Fruit fly (Drosophila melanogaster): Measurements from ENCODE around the gene Zdhhc8.

The Zdhhc8 gene

DNA sequence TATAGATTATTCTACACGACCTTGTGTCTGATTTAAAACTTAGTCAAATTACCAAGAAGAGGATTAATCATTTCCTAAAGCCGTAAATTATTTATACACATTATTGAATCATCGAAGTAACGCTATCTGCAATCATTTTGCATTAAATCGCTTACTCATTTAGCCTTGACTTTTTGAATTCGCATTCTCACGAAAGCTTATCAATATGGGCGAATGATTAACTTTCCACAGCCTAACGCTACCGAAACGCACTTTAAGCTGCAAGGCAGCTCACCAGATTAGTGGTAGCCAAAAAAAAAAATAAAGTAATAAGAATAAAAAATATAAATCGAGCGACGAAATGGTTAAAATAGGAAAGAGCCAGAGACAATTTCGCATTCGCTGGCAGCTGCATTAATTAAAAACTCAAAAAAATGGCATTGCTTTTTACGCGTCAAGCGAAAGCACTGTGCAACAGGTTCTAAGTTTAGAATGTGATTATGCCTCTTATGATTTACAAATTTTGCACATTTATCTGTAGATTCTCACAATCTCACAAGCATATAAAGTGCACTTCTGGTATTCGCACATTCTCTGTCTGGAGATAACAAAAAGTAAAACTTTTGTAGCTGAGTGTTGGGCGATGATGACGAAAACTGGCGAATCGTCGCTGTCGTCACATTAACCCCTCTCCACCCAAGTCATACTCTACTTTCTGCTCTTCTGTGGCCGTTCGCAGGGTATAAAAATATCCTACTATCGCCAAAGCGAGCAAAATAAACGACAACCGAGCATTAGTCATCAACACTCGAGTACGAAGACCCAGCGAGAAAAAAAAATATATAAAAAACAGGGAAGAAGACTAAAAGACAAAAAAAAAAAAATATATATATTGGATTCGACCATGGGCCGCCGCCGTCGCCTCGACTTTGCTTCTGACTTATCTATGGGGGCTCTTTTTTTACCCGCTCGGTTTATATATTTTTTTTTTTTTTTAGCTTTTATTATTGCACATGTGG, 12.2 kb downstream of the Zdhhc8 start (continued):
- peak; percentile 84 for TF ChIP-seq CG6854 (GFP tag; optimal IDR thresholded peaks at IDR 0.05)
- peak; percentile 79 for TF ChIP-seq CG6276 (GFP tag; optimal IDR thresholded peaks at IDR 0.05)
- TF ChIP-seq CG3919 (GFP tag; optimal IDR thresholded peaks at IDR 0.05), result peak; percentile 92
- peak; percentile 75 for TF ChIP-seq CG11294 (GFP tag; IDR thresholded peaks at IDR 0.05)
- TF ChIP-seq Hr39 (GFP tag; optimal IDR thresholded peaks at IDR 0.05), result peak; percentile 95
- TF ChIP-seq CG8119 (GFP tag; IDR thresholded peaks at IDR 0.05), result peak; percentile 81
- peak; percentile 47 for TF ChIP-seq CG3032 (tag; optimal IDR thresholded peaks at IDR 0.05)
- TF ChIP-seq CG11762 (GFP tag; optimal IDR thresholded peaks at IDR 0.05; ENCODE audit: insufficient read depth), result peak; percentile 86
- TF ChIP-seq CG6808 (GFP tag; optimal IDR thresholded peaks at IDR 0.05), result peak; percentile 76
- peak; percentile 92 for TF ChIP-seq svp (GFP tag)
- peak; percentile 89 for TF ChIP-seq CG1621 (tag; optimal IDR thresholded peaks at IDR 0.05)
- peak; percentile 94 for TF ChIP-seq Met (GFP tag; optimal IDR thresholded peaks at IDR 0.05)
- peak; percentile 90 for TF ChIP-seq pdm3 (GFP tag; optimal IDR thresholded peaks at IDR 0.05)
- peak; percentile 90 for TF ChIP-seq CG10669 (GFP tag; optimal IDR thresholded peaks at IDR 0.05)
- TF ChIP-seq CG4318 (GFP tag; optimal IDR thresholded peaks at IDR 0.05), result peak; percentile 61
- TF ChIP-seq salr (GFP tag; optimal IDR thresholded peaks at IDR 0.05), result peak; percentile 44 to 85
- peak; percentile 95 for TF ChIP-seq topi (GFP tag; optimal IDR thresholded peaks at IDR 0.05)
- TF ChIP-seq net (GFP tag; optimal IDR thresholded peaks at IDR 0.05), result peak; percentile 84
- TF ChIP-seq esn (GFP tag; optimal IDR thresholded peaks at IDR 0.05), result peak; percentile 93
- peak; percentile 68 for TF ChIP-seq spab (GFP tag; optimal IDR thresholded peaks at IDR 0.05)
- TF ChIP-seq Hr38 (GFP tag; optimal IDR thresholded peaks at IDR 0.05), result no peak
- TF ChIP-seq fkh (GFP tag; optimal IDR thresholded peaks at IDR 0.05), result no peak
- TF ChIP-seq cyc (GFP tag; optimal IDR thresholded peaks at IDR 0.05), result peak; percentile 96
- TF ChIP-seq CG6792 (GFP tag; optimal IDR thresholded peaks at IDR 0.05), result peak; percentile 89
- peak; percentile 86 for TF ChIP-seq CG11902 (GFP tag; optimal IDR thresholded peaks at IDR 0.05)
- TF ChIP-seq CG7368 (GFP tag; optimal IDR thresholded peaks at IDR 0.05), result peak; percentile 95
- TF ChIP-seq vri (GFP tag; optimal IDR thresholded peaks at IDR 0.05), result peak; percentile 91
- peak; percentile 81 for TF ChIP-seq CG32006 (GFP tag; optimal IDR thresholded peaks at IDR 0.05)
- peak; percentile 91 for TF ChIP-seq Ets21C (GFP tag; optimal IDR thresholded peaks at IDR 0.05)

DNA sequence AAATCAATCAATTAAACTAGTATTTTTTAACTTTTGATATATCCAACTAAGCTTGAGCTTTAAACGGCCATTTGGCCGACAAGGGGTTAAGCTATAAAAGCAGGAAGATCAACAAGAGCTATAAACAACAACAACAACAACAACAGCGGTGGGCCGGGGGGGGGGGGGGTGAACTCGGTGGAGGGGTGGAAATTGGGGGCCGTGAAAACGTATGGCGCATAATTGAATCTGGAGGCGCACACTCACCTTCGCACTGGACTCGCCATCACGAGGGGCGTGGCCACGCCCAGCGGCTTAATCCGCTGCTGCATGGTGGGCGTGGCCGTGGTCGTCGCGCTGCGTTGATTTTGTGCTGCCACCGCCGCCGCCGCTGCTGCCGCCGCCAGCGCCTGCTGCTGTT, 23.8 kb downstream of the Zdhhc8 start:
- TF ChIP-seq Hr38 (GFP tag; optimal IDR thresholded peaks at IDR 0.05) (no peak), salr (GFP tag; optimal IDR thresholded peaks at IDR 0.05) (no peak), CG8119 (GFP tag; IDR thresholded peaks at IDR 0.05) (0 out of 3 replicates have a peak, but pooled peaks have one; percentile 25), CG32006 (GFP tag; optimal IDR thresholded peaks at IDR 0.05) (peak; percentile 55)

DNA sequence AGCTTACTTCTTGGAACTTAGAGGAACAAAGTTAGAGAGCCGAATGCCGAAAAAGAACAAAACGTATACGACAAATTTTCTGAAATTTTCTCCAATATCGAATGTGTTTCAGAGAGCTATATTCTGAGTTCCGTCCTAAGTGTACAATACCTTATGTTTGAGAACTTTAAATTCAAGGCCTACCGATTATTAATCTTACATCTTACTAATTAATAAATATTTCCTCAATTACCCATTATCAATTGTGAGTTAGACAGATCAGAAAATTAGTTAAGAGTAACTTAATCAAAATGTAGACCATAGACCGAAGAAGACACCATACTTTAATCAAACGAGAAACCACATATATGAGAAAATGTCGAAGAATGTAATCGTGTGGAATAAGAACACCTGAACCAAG, 25.6 kb downstream of the Zdhhc8 start, which contains the start of gene CG34450:
CG34450 (minus strand) TSS at position 101 of the 400 bp plus-strand sequence.
- TF ChIP-seq Met (GFP tag; optimal IDR thresholded peaks at IDR 0.05), result no peak
- TF ChIP-seq pdm3 (GFP tag; optimal IDR thresholded peaks at IDR 0.05), result no peak
- no peak for TF ChIP-seq CG32006 (GFP tag; optimal IDR thresholded peaks at IDR 0.05)
- no peak for TF ChIP-seq Lpt (GFP tag; optimal IDR thresholded peaks at IDR 0.05)
- TF ChIP-seq CG8319 (GFP tag; optimal IDR thresholded peaks at IDR 0.05), result no peak
- no peak for TF ChIP-seq topi (GFP tag; optimal IDR thresholded peaks at IDR 0.05)
- TF ChIP-seq Gug (GFP tag; IDR thresholded peaks at IDR 0.05), result no peak
- no peak for TF ChIP-seq CG16779 (tag; optimal IDR thresholded peaks at IDR 0.05)
- TF ChIP-seq Hr4 (GFP tag; optimal IDR thresholded peaks at IDR 0.05), result no peak
- no peak for TF ChIP-seq CG11294 (GFP tag; IDR thresholded peaks at IDR 0.05)
- TF ChIP-seq CG10631 (GFP tag; optimal IDR thresholded peaks at IDR 0.05), result no peak
- TF ChIP-seq CG6854 (GFP tag; optimal IDR thresholded peaks at IDR 0.05), result no peak

All from whole organism, prepupa.